Worm (Caenorhabditis elegans): ENCODE measurements around the gene tir-1.
A peak's percentile ranks its signal among the peaks of the same experiment; 100 is the strongest.

tir-1 gene

ce11 chrIII:3871763-3872486 lies 29.5 kb downstream of the tir-1 start:
- TF ChIP-seq zip-8 (tag; optimal IDR thresholded peaks at IDR 0.05) (peak; percentile 79), nhr-237 (tag; optimal IDR thresholded peaks at IDR 0.05) (no peak), nhr-2 (tag; optimal IDR thresholded peaks at IDR 0.05) (peak; percentile 100), unc-39 (tag; optimal IDR thresholded peaks at IDR 0.05) (no peak)

ce11 chrIII:3869292-3869781 lies 32.1 kb downstream of the tir-1 start:
- TF ChIP-seq pha-4 (tag; optimal IDR thresholded peaks at IDR 0.05) (no peak), mls-2 (tag; optimal IDR thresholded peaks at IDR 0.05) (no peak), ces-1 (GFP tag; optimal IDR thresholded peaks at IDR 0.05) (no peak), unc-39 (tag; optimal IDR thresholded peaks at IDR 0.05) (peak; percentile 30), nhr-237 (tag; optimal IDR thresholded peaks at IDR 0.05) (no peak), blmp-1 (tag; optimal IDR thresholded peaks at IDR 0.05) (no peak), ztf-11 (tag; optimal IDR thresholded peaks at IDR 0.05) (no peak)

- TF ChIP-seq zip-8 (tag; optimal IDR thresholded peaks at IDR 0.05) = no peak
- TF ChIP-seq sem-2 (GFP tag; optimal IDR thresholded peaks at IDR 0.05) = no peak
- no peak for TF ChIP-seq nhr-237 (tag; optimal IDR thresholded peaks at IDR 0.05)
- no peak for TF ChIP-seq unc-39 (tag; optimal IDR thresholded peaks at IDR 0.05)
- TF ChIP-seq elt-1 (tag; optimal IDR thresholded peaks at IDR 0.05; ENCODE audit: borderline replicate concordance, insufficient read depth) = no peak
- TF ChIP-seq sptf-1 (tag; optimal IDR thresholded peaks at IDR 0.05) = no peak
- no peak for TF ChIP-seq nhr-28 (tag; optimal IDR thresholded peaks at IDR 0.05)
- TF ChIP-seq tbx-8 (GFP tag; optimal IDR thresholded peaks at IDR 0.05) = no peak
- no peak for TF ChIP-seq nhr-76 (tag; optimal IDR thresholded peaks at IDR 0.05)
- no peak for TF ChIP-seq lsy-2 (tag; optimal IDR thresholded peaks at IDR 0.05)
- TF ChIP-seq ceh-39 (tag; optimal IDR thresholded peaks at IDR 0.05) = no peak
- TF ChIP-seq pha-4 (tag; optimal IDR thresholded peaks at IDR 0.05) = no peak
- TF ChIP-seq mab-5 (tag; optimal IDR thresholded peaks at IDR 0.05) = no peak
- TF ChIP-seq flh-1 (GFP tag; optimal IDR thresholded peaks at IDR 0.05) = no peak
- no peak for TF ChIP-seq snpc-4 (tag; optimal IDR thresholded peaks at IDR 0.05)
- no peak for TF ChIP-seq ces-1 (GFP tag; optimal IDR thresholded peaks at IDR 0.05)
- no peak for TF ChIP-seq bed-3 (GFP tag; optimal IDR thresholded peaks at IDR 0.05)
Observed at ce11 chrIII:3867937-3868929, 33.2 kb downstream of the tir-1 start.

- peak; percentile 99 for TF ChIP-seq ceh-39 (tag; optimal IDR thresholded peaks at IDR 0.05)
- TF ChIP-seq ztf-11 (tag; optimal IDR thresholded peaks at IDR 0.05) = peak; percentile 97
- TF ChIP-seq cnd-1 (tag; optimal IDR thresholded peaks at IDR 0.05) = peak; percentile 99
- peak; percentile 97 for TF ChIP-seq ham-2 (GFP tag; optimal IDR thresholded peaks at IDR 0.05)
- TF ChIP-seq mep-1 (tag; optimal IDR thresholded peaks at IDR 0.05) = peak; percentile 100
- TF ChIP-seq elt-1 (tag; optimal IDR thresholded peaks at IDR 0.05; ENCODE audit: borderline replicate concordance, insufficient read depth) = peak; percentile 90
- peak; percentile 10 for TF ChIP-seq zip-8 (tag; optimal IDR thresholded peaks at IDR 0.05)
- TF ChIP-seq drap-1 (GFP tag; optimal IDR thresholded peaks at IDR 0.05) = peak; percentile 99
- peak; percentile 97 for TF ChIP-seq ceh-83 (GFP tag; optimal IDR thresholded peaks at IDR 0.05)
- TF ChIP-seq ceh-43 (GFP tag; optimal IDR thresholded peaks at IDR 0.05) = peak; percentile 96
- TF ChIP-seq mab-5 (tag; optimal IDR thresholded peaks at IDR 0.05) = peak; percentile 86
- peak; percentile 14 for TF ChIP-seq nhr-76 (tag; optimal IDR thresholded peaks at IDR 0.05)
- peak; percentile 85 for TF ChIP-seq bed-3 (GFP tag; optimal IDR thresholded peaks at IDR 0.05)
- TF ChIP-seq nhr-2 (tag; optimal IDR thresholded peaks at IDR 0.05) = peak; percentile 79
- TF ChIP-seq ces-1 (GFP tag; optimal IDR thresholded peaks at IDR 0.05) = peak; percentile 97
- peak; percentile 98 for TF ChIP-seq nhr-12 (tag; optimal IDR thresholded peaks at IDR 0.05)
- TF ChIP-seq unc-62 (GFP tag; optimal IDR thresholded peaks at IDR 0.05) = peak; percentile 97
- TF ChIP-seq lin-32 (GFP tag; optimal IDR thresholded peaks at IDR 0.05) = peak; percentile 81
- TF ChIP-seq elt-3 (tag; optimal IDR thresholded peaks at IDR 0.05) = peak; percentile 95
- TF ChIP-seq snpc-4 (tag; optimal IDR thresholded peaks at IDR 0.05) = no peak
- TF ChIP-seq M03D4.4 (tag; optimal IDR thresholded peaks at IDR 0.05) = peak; percentile 98
- peak; percentile 93 for TF ChIP-seq nhr-28 (tag; optimal IDR thresholded peaks at IDR 0.05)
- peak; percentile 93 for TF ChIP-seq blmp-1 (tag; optimal IDR thresholded peaks at IDR 0.05)
- peak; percentile 99 for TF ChIP-seq unc-120 (tag; optimal IDR thresholded peaks at IDR 0.05; ENCODE audit: poor library complexity, severe bottlenecking)
- peak; percentile 78 for TF ChIP-seq flh-1 (GFP tag; optimal IDR thresholded peaks at IDR 0.05)
- TF ChIP-seq tbx-8 (GFP tag; optimal IDR thresholded peaks at IDR 0.05) = peak; percentile 96
- TF ChIP-seq pha-4 (tag; optimal IDR thresholded peaks at IDR 0.05) = peak; percentile 100
- TF ChIP-seq unc-39 (tag; optimal IDR thresholded peaks at IDR 0.05) = peak; percentile 98
- TF ChIP-seq sem-2 (GFP tag; optimal IDR thresholded peaks at IDR 0.05) = peak; percentile 80
- TF ChIP-seq lin-13 (tag; optimal IDR thresholded peaks at IDR 0.05) = peak; percentile 100
- TF ChIP-seq mls-2 (tag; optimal IDR thresholded peaks at IDR 0.05) = peak; percentile 99
- peak; percentile 100 for TF ChIP-seq nhr-237 (tag; optimal IDR thresholded peaks at IDR 0.05)
- TF ChIP-seq sptf-1 (tag; optimal IDR thresholded peaks at IDR 0.05) = peak; percentile 99
- TF ChIP-seq lsy-2 (tag; optimal IDR thresholded peaks at IDR 0.05) = peak; percentile 100
- peak; percentile 92 for TF ChIP-seq hlh-1 (tag; optimal IDR thresholded peaks at IDR 0.05)
Observed at ce11 chrIII:3867378-3867904, 34.0 kb downstream of the tir-1 start, which contains the start of gene rpl-3. Gene rpl-3, plus strand, starts transcription at chrIII:3867854.

All from whole organism, mixed stage, embryonic.